Worm (Caenorhabditis elegans) whole organism, early embryonic: Measurements from ENCODE around the gene K04H4.5.

Source experiments
- B0310.2 ChIP-seq: sonication (generic microtip); optimal IDR thresholded peaks from 2 replicates; lab custom pipeline; 2016; ENCODE audit warnings: mild to moderate bottlenecking, missing genetic modification characterization, missing compliant biosample characterization
- ama-1 ChIP-seq: fragments of 150-350 bp; optimal IDR thresholded peaks from 2 replicates; lab custom pipeline; 2014
- ceh-13 ChIP-seq: fragments of 200-800 bp; sonication (Bioruptor generic); optimal IDR thresholded peaks from 2 replicates; lab custom pipeline; 2018; ENCODE audit warnings: mild to moderate bottlenecking, missing genetic modification characterization, missing compliant biosample characterization
- ceh-36 ChIP-seq: sonication (generic microtip); optimal IDR thresholded peaks from 2 replicates; lab custom pipeline; 2016; ENCODE audit warnings: missing genetic modification characterization, inconsistent platforms, missing compliant biosample characterization
- ets-7 ChIP-seq: sonication (generic microtip); optimal IDR thresholded peaks from 2 replicates; lab custom pipeline; 2016; ENCODE audit warnings: missing genotype, missing genetic modification characterization, missing compliant biosample characterization
- flt-1 ChIP-seq: fragments of 200-800 bp; sonication (Bioruptor generic); IDR thresholded peaks from 2 replicates; pipeline ENCODE4 v1.3.6; 2022; ENCODE audit warnings: missing genetic modification characterization, missing compliant biosample characterization
- hmbx-1 ChIP-seq: sonication (generic microtip); optimal IDR thresholded peaks from 2 replicates; lab custom pipeline; 2016; ENCODE audit warnings: mild to moderate bottlenecking, missing genetic modification characterization, missing compliant biosample characterization
- pes-1 ChIP-seq: fragments of 200-800 bp; sonication (Bioruptor generic); IDR thresholded peaks from 2 replicates; pipeline ENCODE4 v1.3.6; 2022; ENCODE audit warnings: missing genetic modification reagents, missing genetic modification characterization, missing compliant biosample characterization

DNA sequence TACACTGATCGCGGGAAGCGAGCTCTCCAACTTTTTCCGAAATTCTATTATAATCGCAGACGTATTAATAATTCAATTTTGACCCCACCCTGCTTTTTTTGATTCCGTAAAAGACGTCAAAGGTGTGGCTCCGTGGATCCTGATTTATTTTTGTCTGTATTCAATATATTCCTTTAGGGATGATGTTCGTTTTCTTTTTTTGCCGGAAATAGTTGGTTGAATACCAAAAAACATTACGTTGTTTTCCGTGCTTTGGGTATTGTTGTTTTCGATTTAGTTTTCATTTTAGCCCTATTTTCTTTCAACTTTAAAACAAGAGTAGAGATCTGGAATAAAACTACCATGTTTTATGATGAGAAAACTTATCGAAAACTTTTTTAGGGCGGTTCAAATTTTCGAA lies 17.5 kb downstream of the K04H4.5 start:
- TF ChIP-seq ama-1 (lab: Kevin White, UChicago) (no peak), flt-1 (GFP tag; lab: Robert Waterston, UW) (no peak), ceh-13 (GFP tag; lab: Kevin White, UChicago) (no peak), ceh-36 (tag; lab: Kevin White, UChicago) (no peak), B0310.2 (tag; lab: Kevin White, UChicago) (no peak), pes-1 (GFP tag; lab: Robert Waterston, UW) (no peak), hmbx-1 (tag; lab: Kevin White, UChicago) (no peak), ets-7 (no peak)
